Worm (Caenorhabditis elegans) whole organism, L4 larva: ENCODE measurements around the gene rabr-4.

ENCODE experiments used
- ama-1 ChIP-seq: fragments of 150-350 bp; optimal IDR thresholded peaks from 2 replicates; lab custom pipeline; 2014; ENCODE audit warnings: inconsistent platforms, mixed read lengths
- lim-7 ChIP-seq: fragments of 200-800 bp; sonication (Bioruptor generic); IDR thresholded peaks from 2 replicates; pipeline ENCODE4 v1.3.6; 2022; ENCODE audit warnings: missing genetic modification characterization, missing compliant biosample characterization
- pha-4 ChIP-seq, 2 experiments: fragments of 150-350 bp in 1 of 2; fragments of 200-800 bp in 1 of 2; sonication (Bioruptor generic) in 1 of 2; IDR thresholded peaks in 1 of 2; optimal IDR thresholded peaks in 1 of 2; 2 replicates each; pipeline versions ENCODE4 v1.3.6 to Lab custom; 2014 to 2022; ENCODE audit warnings: missing genetic modification characterization in 2 of 2, missing genetic modification reagents in 2 of 2, missing biosample characterization in 1 of 2, missing compliant biosample characterization in 1 of 2
- php-3 ChIP-seq: fragments of 200-800 bp; sonication (Bioruptor generic); IDR thresholded peaks from 2 replicates; pipeline ENCODE4 v1.3.6; 2022; ENCODE audit warnings: missing genetic modification reagents, missing genetic modification characterization, missing compliant biosample characterization
- zip-11 ChIP-seq: fragments of 200-800 bp; sonication (Bioruptor generic); IDR thresholded peaks from 2 replicates; pipeline ENCODE4 v1.3.6; 2022; ENCODE audit warnings: missing genetic modification characterization, missing compliant biosample characterization

- TF ChIP-seq zip-11 (GFP tag; lab: Robert Waterston, UW) (no peak), ama-1 (lab: Kevin White, UChicago) (no peak), php-3 (GFP tag; lab: Robert Waterston, UW) (no peak), pha-4 (GFP tag; IDR thresholded peaks at IDR 0.05; lab: Robert Waterston, UW) (no peak), pha-4 (tag; optimal IDR thresholded peaks at IDR 0.05; lab: Kevin White, UChicago) (no peak), lim-7 (GFP tag; lab: Robert Waterston, UW) (no peak)
These were observed 29.3 kb downstream of the rabr-4 start, which contains the start of gene stdh-2 for ce11 chrV:16224027-16224426.
